Comparison of ENCODE assay signal across 5 worm cellular contexts in the genomic region with DNA sequence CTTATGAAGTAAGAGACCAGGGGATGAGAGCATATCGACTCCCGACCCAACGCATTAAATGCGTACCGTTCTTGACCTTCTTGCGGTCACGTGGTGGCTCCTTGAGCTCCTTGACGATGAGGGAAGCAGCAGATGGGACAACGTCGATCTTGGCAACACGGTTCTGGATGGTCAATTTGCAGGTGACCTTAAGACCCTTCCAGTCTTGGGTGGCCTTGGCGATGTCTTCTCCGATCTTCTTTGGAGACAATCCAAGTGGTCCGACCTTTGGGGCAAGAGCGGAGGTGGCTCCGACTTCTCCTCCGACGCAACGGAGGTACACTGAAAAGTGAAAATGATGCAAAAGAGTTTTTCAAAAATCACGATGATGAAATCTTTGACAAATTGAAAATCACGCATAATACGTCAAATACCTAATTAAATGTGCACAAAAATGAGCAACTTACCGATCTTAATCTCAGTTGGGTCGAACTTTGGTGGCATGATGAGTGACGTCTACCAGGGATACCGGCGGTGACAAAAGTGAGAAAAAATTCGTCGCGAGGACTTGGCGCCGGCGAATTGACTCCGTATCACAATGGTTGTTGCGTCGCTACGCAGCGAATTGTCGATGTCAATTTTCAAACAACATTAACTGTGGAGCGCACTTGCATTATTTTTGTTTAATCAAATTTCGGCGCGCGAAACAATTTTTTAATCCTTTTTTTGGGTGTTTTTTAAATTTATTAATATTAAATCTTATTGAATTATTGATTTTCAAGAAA.
TF ChIP-seq lines count a peak whose summit lies in the region.

rpl-12 (minus strand) TSS at position 574 of the 764 bp plus-strand sequence.

TF ChIP-seq in whole organism, L1 larva, 84 proteins besides CTCF, POLR2A, EP300 and RAD21 (continues in another document):
- TF ChIP-seq nhr-12 (tag; optimal IDR thresholded peaks at IDR 0.05; lab: Kevin White, UChicago), result peak; percentile 35
- TF ChIP-seq mep-1 (tag; optimal IDR thresholded peaks at IDR 0.05; lab: Kevin White, UChicago), result peak; percentile 100
- peak; percentile 96 for TF ChIP-seq mab-9 (GFP tag; IDR thresholded peaks at IDR 0.05; lab: Robert Waterston, UW)
- peak; percentile 94 for TF ChIP-seq sox-4 (tag; optimal IDR thresholded peaks at IDR 0.05; lab: Kevin White, UChicago)
- no peak for TF ChIP-seq tlp-1 (tag; optimal IDR thresholded peaks at IDR 0.05; lab: Kevin White, UChicago)
- peak; percentile 94 for TF ChIP-seq ces-1 (GFP tag; optimal IDR thresholded peaks at IDR 0.05; lab: Kevin White, UChicago)
- TF ChIP-seq unc-86 (tag; optimal IDR thresholded peaks at IDR 0.05; lab: Kevin White, UChicago), result peak; percentile 99
- peak; percentile 100 for TF ChIP-seq nhr-71 (tag; optimal IDR thresholded peaks at IDR 0.05; lab: Kevin White, UChicago)
- TF ChIP-seq ztf-11 (tag; optimal IDR thresholded peaks at IDR 0.05; lab: Kevin White, UChicago), result peak in 1 of 2 experiments; percentile 96
- peak; percentile 96 for TF ChIP-seq skn-1 (tag; optimal IDR thresholded peaks at IDR 0.05; lab: Kevin White, UChicago)
- peak; percentile 93 for TF ChIP-seq mef-2 (tag; optimal IDR thresholded peaks at IDR 0.05; lab: Kevin White, UChicago)
- TF ChIP-seq aly-2 (tag; optimal IDR thresholded peaks at IDR 0.05; lab: Kevin White, UChicago), result peak; percentile 93
- peak; percentile 74 for TF ChIP-seq nhr-76 (tag; optimal IDR thresholded peaks at IDR 0.05; lab: Kevin White, UChicago)
- peak; percentile 97 for TF ChIP-seq sup-37 (GFP tag; optimal IDR thresholded peaks at IDR 0.05; lab: Kevin White, UChicago)
- peak; percentile 99 for TF ChIP-seq fkh-10 (GFP tag; optimal IDR thresholded peaks at IDR 0.05; lab: Kevin White, UChicago)
- TF ChIP-seq ceh-8 (GFP tag; optimal IDR thresholded peaks at IDR 0.05; lab: Kevin White, UChicago), result peak; percentile 98

TF ChIP-seq in whole organism, L3 larva, 47 proteins besides CTCF, POLR2A, EP300 and RAD21 (continues in another document):
- TF ChIP-seq unc-62 (GFP tag; optimal IDR thresholded peaks at IDR 0.05; lab: Kevin White, UChicago) (peak; percentile 92), nhr-67 (tag; optimal IDR thresholded peaks at IDR 0.05; lab: Kevin White, UChicago) (no peak), nhr-43 (tag; optimal IDR thresholded peaks at IDR 0.05; lab: Kevin White, UChicago; ENCODE audit: poor library complexity, severe bottlenecking) (peak; percentile 98), snpc-4 (tag; optimal IDR thresholded peaks at IDR 0.05; lab: Kevin White, UChicago) (peak; percentile 95), daf-12 (tag; optimal IDR thresholded peaks at IDR 0.05; lab: Kevin White, UChicago) (peak; percentile 37), lsy-12 (tag; optimal IDR thresholded peaks at IDR 0.05; lab: Kevin White, UChicago) (peak; percentile 99), sea-2 (GFP tag; optimal IDR thresholded peaks at IDR 0.05; lab: Kevin White, UChicago) (no peak), elt-2 (tag; optimal IDR thresholded peaks at IDR 0.05; lab: Kevin White, UChicago) (peak; percentile 91), mml-1 (tag; optimal IDR thresholded peaks at IDR 0.05; lab: Kevin White, UChicago) (no peak), nhr-12 (tag; optimal IDR thresholded peaks at IDR 0.05; lab: Kevin White, UChicago) (no peak), nhr-11 (tag; optimal IDR thresholded peaks at IDR 0.05; lab: Kevin White, UChicago) (peak; percentile 95), ceh-16 (tag; optimal IDR thresholded peaks at IDR 0.05; lab: Kevin White, UChicago) (peak; percentile 47), pha-4 (tag; optimal IDR thresholded peaks at IDR 0.05; lab: Kevin White, UChicago) (peak; percentile 100), ztf-11 (tag; optimal IDR thresholded peaks at IDR 0.05; lab: Kevin White, UChicago) (no peak), nhr-77 (tag; optimal IDR thresholded peaks at IDR 0.05; lab: Kevin White, UChicago) (peak; percentile 87), ZK546.5 (tag; optimal IDR thresholded peaks at IDR 0.05; lab: Kevin White, UChicago) (peak; percentile 74), nhr-25 (tag; optimal IDR thresholded peaks at IDR 0.05; lab: Kevin White, UChicago) (peak; percentile 99)

TF ChIP-seq in whole organism, early embryonic, 17 proteins besides CTCF, POLR2A, EP300 and RAD21:
- TF ChIP-seq ets-7 (tag; optimal IDR thresholded peaks at IDR 0.05; lab: Kevin White, UChicago), result no peak
- peak; percentile 44; the same call in 1 of the 2 replicates for TF ChIP-seq flt-1 (GFP tag; IDR thresholded peaks at IDR 0.05; lab: Robert Waterston, UW)
- peak; percentile 92 for TF ChIP-seq F13C5.2 (tag; optimal IDR thresholded peaks at IDR 0.05; lab: Kevin White, UChicago)
- no peak for TF ChIP-seq aly-1 (tag; optimal IDR thresholded peaks at IDR 0.05; lab: Kevin White, UChicago)
- TF ChIP-seq sea-1 (GFP tag; conservative IDR thresholded peaks at IDR 0.05; lab: Robert Waterston, UW), result peak; percentile 61; the same call in 1 of the 2 replicates
- TF ChIP-seq pes-1 (GFP tag; IDR thresholded peaks at IDR 0.05; lab: Robert Waterston, UW), result peak; percentile 65
- peak; percentile 27; the same call in 1 of the 2 replicates for TF ChIP-seq tbx-37 (GFP tag; conservative IDR thresholded peaks at IDR 0.05; lab: Robert Waterston, UW)
- TF ChIP-seq ceh-36 (tag; optimal IDR thresholded peaks at IDR 0.05; lab: Kevin White, UChicago), result peak; percentile 37
- TF ChIP-seq tbx-11 (GFP tag; IDR thresholded peaks at IDR 0.05; lab: Robert Waterston, UW), result peak; percentile 47; the same call in 1 of the 2 replicates
- no peak for TF ChIP-seq hmbx-1 (tag; optimal IDR thresholded peaks at IDR 0.05; lab: Kevin White, UChicago)
- peak; percentile 72 for TF ChIP-seq hmg-4 (GFP tag; optimal IDR thresholded peaks at IDR 0.05; lab: Kevin White, UChicago)
TF ChIP-seq in whole organism, early embryonic: peak in this region for 8.

TF ChIP-seq in whole organism, midembryonic, 9 proteins besides CTCF, POLR2A, EP300 and RAD21:
- no peak for TF ChIP-seq med-1 (GFP tag; optimal IDR thresholded peaks at IDR 0.05; lab: Kevin White, UChicago; ENCODE audit: insufficient read depth)
- peak; percentile 98 for TF ChIP-seq cog-1 (tag; optimal IDR thresholded peaks at IDR 0.05; lab: Kevin White, UChicago)
- peak; percentile 58; the same call in 1 of the 2 replicates for TF ChIP-seq T22C8.4 (GFP tag; IDR thresholded peaks at IDR 0.05; lab: Robert Waterston, UW)
- peak; percentile 77 for TF ChIP-seq flt-1 (GFP tag; IDR thresholded peaks at IDR 0.05; lab: Robert Waterston, UW)
- TF ChIP-seq ztf-29 (GFP tag; IDR thresholded peaks at IDR 0.05; lab: Robert Waterston, UW), result no peak
- no peak for TF ChIP-seq tab-1 (GFP tag; IDR thresholded peaks at IDR 0.05; lab: Robert Waterston, UW)
- no peak for TF ChIP-seq ref-1 (GFP tag; conservative IDR thresholded peaks at IDR 0.05; lab: Robert Waterston, UW)
- TF ChIP-seq klf-2 (GFP tag; conservative IDR thresholded peaks at IDR 0.05; lab: Robert Waterston, UW), result 0 out of 2 replicates have a peak, but pooled peaks have one; percentile 15
- peak; percentile 89 for TF ChIP-seq ztf-23 (GFP tag; IDR thresholded peaks at IDR 0.05; lab: Robert Waterston, UW)

TF ChIP-seq in whole organism, young adult, 124 proteins besides CTCF, POLR2A, EP300 and RAD21 (continues in another document):
- TF ChIP-seq attf-5 (GFP tag; optimal IDR thresholded peaks at IDR 0.05; lab: Kevin White, UChicago) (peak; percentile 100), F39B2.1 (GFP tag; IDR thresholded peaks at IDR 0.05; lab: Robert Waterston, UW) (peak; percentile 79; the same call in 1 of the 2 replicates), zfh-2 (GFP tag; conservative IDR thresholded peaks at IDR 0.05; lab: Robert Waterston, UW) (peak; percentile 75), somi-1 (GFP tag; optimal IDR thresholded peaks at IDR 0.05; lab: Kevin White, UChicago) (peak; percentile 94), fkh-3 (tag; optimal IDR thresholded peaks at IDR 0.05; lab: Kevin White, UChicago) (no peak), F23B12.7 (tag; optimal IDR thresholded peaks at IDR 0.05; lab: Kevin White, UChicago; ENCODE audit: insufficient read depth) (peak; percentile 97), ama-1 (optimal IDR thresholded peaks at IDR 0.05; lab: Kevin White, UChicago) (no peak), ama-1 (GFP tag; optimal IDR thresholded peaks at IDR 0.05; lab: Kevin White, UChicago) (no peak), F33H1.4 (GFP tag; IDR thresholded peaks at IDR 0.05; lab: Robert Waterston, UW) (peak; percentile 91), B0035.1 (tag; optimal IDR thresholded peaks at IDR 0.05; lab: Kevin White, UChicago) (peak; percentile 84), aptf-3 (GFP tag; IDR thresholded peaks at IDR 0.05; lab: Robert Waterston, UW) (no peak), atf-7 (tag; optimal IDR thresholded peaks at IDR 0.05; lab: Kevin White, UChicago) (peak; percentile 92), lin-40 (tag; optimal IDR thresholded peaks at IDR 0.05; lab: Kevin White, UChicago) (peak; percentile 98), aptf-2 (GFP tag; conservative IDR thresholded peaks at IDR 0.05; lab: Robert Waterston, UW) (peak; percentile 68), ZK185.1 (tag; optimal IDR thresholded peaks at IDR 0.05; lab: Kevin White, UChicago; ENCODE audit: poor library complexity, severe bottlenecking) (peak; percentile 96), efl-1 (GFP tag; optimal IDR thresholded peaks at IDR 0.05; lab: Kevin White, UChicago) (peak; percentile 92), rcor-1 (GFP tag; IDR thresholded peaks at IDR 0.05; lab: Robert Waterston, UW) (peak; percentile 98), hmg-20 (GFP tag; IDR thresholded peaks at IDR 0.05; lab: Robert Waterston, UW) (peak; percentile 87), F57A8.1 (GFP tag; optimal IDR thresholded peaks at IDR 0.05; lab: Kevin White, UChicago) (no peak), ceh-27 (GFP tag; optimal IDR thresholded peaks at IDR 0.05; lab: Kevin White, UChicago) (peak; percentile 98), bed-2 (GFP tag; IDR thresholded peaks at IDR 0.05; lab: Robert Waterston, UW) (no peak), sdz-38 (tag; optimal IDR thresholded peaks at IDR 0.05; lab: Kevin White, UChicago) (no peak), ekl-4 (GFP tag; IDR thresholded peaks at IDR 0.05; lab: Robert Waterston, UW) (peak; percentile 98), T07F8.4 (tag; optimal IDR thresholded peaks at IDR 0.05; lab: Kevin White, UChicago) (peak; percentile 44), gei-17 (GFP tag; optimal IDR thresholded peaks at IDR 0.05; lab: Kevin White, UChicago) (peak; percentile 86), nhr-90 (tag; optimal IDR thresholded peaks at IDR 0.05; lab: Kevin White, UChicago) (peak; percentile 62), mes-4 (tag; optimal IDR thresholded peaks at IDR 0.05; lab: Kevin White, UChicago) (no peak), tbp1 (GFP tag; optimal IDR thresholded peaks at IDR 0.05; lab: Kevin White, UChicago) (peak; percentile 79), hrde-1 (tag; optimal IDR thresholded peaks at IDR 0.05; lab: Kevin White, UChicago; ENCODE audit: borderline replicate concordance) (peak; percentile 92), Y53G8AR.9 (GFP tag; conservative IDR thresholded peaks at IDR 0.05; lab: Robert Waterston, UW) (peak; percentile 99), T26A5.8 (tag; optimal IDR thresholded peaks at IDR 0.05; lab: Kevin White, UChicago) (no peak), hsf-1 (GFP tag; IDR thresholded peaks at IDR 0.05; lab: Robert Waterston, UW) (peak; percentile 87)

Comparison
In these comparisons a context has a peak if more than half of its experiments do, and no peak if none do; other contexts are left out.
1. Of the 8 proteins assayed by ChIP-seq in both whole organism, young adult and whole organism, L1 larva: peak only in whole organism, young adult: none; only in whole organism, L1 larva: ama-1; in both: dpl-1, efl-1, lin-35, nhr-90, snpc-4, unc-130 and 1 more; in neither: 0.